Worm (Caenorhabditis elegans): ENCODE data around the gene tomm-70.

DNA sequence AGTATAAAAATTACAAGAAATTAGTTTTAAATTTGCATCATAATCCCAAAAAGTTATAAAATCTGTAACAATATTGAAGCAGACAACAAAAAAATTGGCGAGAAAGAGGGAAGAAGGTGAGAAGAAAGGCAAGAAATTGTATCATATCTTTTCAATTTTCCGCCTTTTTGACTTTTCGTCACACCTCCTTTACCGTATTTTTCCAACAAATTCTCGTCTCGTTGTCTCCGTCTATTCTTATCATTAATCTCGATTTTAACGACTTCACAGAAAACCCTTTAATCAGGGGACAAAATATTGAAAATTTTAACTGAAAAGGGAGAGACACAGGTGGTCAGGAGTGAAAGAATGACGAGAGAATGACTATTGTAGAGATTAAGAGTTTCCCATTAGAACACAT, 41.6 kb downstream of the tomm-70 start:
- TF ChIP-seq elt-3 (tag; optimal IDR thresholded peaks at IDR 0.05) (no peak), ztf-11 (tag; optimal IDR thresholded peaks at IDR 0.05) (no peak), nhr-237 (tag; optimal IDR thresholded peaks at IDR 0.05) (no peak), mep-1 (tag; optimal IDR thresholded peaks at IDR 0.05) (no peak), sptf-1 (tag; optimal IDR thresholded peaks at IDR 0.05) (no peak), ces-1 (GFP tag; optimal IDR thresholded peaks at IDR 0.05) (no peak), lin-13 (tag; optimal IDR thresholded peaks at IDR 0.05) (no peak), unc-62 (GFP tag; optimal IDR thresholded peaks at IDR 0.05) (no peak), snpc-4 (tag; optimal IDR thresholded peaks at IDR 0.05) (no peak)

Measured in whole organism, mixed stage, embryonic.